Worm (Caenorhabditis elegans): Measurements from ENCODE around the gene skr-8.

DNA sequence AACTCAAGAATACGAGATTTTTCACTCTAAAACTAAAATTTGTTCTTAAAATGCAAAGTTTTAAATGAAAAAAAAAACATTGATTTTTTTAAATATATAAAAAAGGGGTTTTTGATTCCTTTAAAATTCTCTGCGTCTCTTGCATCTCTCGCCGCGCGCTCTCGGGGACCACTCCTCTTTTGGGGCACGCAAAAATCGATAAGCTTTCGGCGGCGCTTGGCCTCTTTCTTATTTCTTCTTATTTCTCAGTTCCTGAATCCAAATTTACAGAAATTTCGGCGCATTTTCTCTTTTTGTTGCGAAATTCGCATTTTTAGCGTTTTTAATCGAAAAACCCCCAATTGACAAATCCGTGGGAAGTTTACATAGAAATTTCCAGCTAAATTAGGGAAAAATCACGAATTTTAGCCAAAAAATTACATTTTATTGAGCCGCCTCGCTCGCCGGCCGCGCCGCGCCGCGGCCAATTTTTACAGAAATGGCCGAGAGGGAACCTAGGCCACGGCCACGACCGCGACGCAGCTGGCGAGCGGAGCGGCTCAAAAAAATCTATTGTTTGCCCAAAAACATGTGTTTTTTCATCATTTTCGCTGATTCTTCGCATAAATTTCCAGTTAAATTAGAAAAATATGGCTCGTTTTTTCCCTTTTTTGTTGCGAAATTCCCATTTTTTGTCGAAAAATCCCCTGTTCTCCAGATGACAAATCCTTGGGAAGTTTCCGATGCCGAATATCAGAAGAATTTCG lies 46.5 kb downstream of the skr-8 start, which contains the start of gene itsn-1:
- TF ChIP-seq ceh-43 (GFP tag; optimal IDR thresholded peaks at IDR 0.05), result no peak
- no peak for TF ChIP-seq ztf-11 (tag; optimal IDR thresholded peaks at IDR 0.05)
- TF ChIP-seq pha-4 (tag; optimal IDR thresholded peaks at IDR 0.05), result no peak
- TF ChIP-seq blmp-1 (tag; optimal IDR thresholded peaks at IDR 0.05), result no peak
- TF ChIP-seq tbx-8 (GFP tag; optimal IDR thresholded peaks at IDR 0.05), result no peak
- TF ChIP-seq hlh-1 (tag; optimal IDR thresholded peaks at IDR 0.05), result no peak
